Fruit fly (Drosophila melanogaster): ENCODE measurements around the gene Osi2.

- TF ChIP-seq Sp1 (GFP tag; optimal IDR thresholded peaks at IDR 0.05) (no peak), HLH106 (tag; optimal IDR thresholded peaks at IDR 0.05) (no peak), pan (optimal IDR thresholded peaks at IDR 0.05) (no peak), Myc (optimal IDR thresholded peaks at IDR 0.05) (no peak)
Observed at dm6 chr3R:6221681-6222080, 12.5 kb downstream of the Osi2 start, which contains the start of gene Osi4.
